Fruit fly (Drosophila melanogaster) whole organism, embryonic: ENCODE results near the gene TwdlX.

ENCODE experiments used
- Abd-B ChIP-seq: fragments of 200-800 bp; sonication (Bioruptor generic); optimal IDR thresholded peaks from 2 replicates; lab custom pipeline; 2018; ENCODE audit warnings: missing biosample characterization, mild to moderate bottlenecking, missing genetic modification characterization, moderate library complexity
- CG11696 ChIP-seq: fragments of 200-800 bp; sonication (Bioruptor generic); IDR thresholded peaks from 2 replicates; pipeline ENCODE4 v1.3.6; 2022; ENCODE audit warnings: missing biosample characterization, missing genetic modification characterization
- CG12744 ChIP-seq: fragments of 200-800 bp; sonication (Bioruptor generic); optimal IDR thresholded peaks from 2 replicates; lab custom pipeline; 2016; ENCODE audit warnings: missing biosample characterization, missing genetic modification characterization
- CG14965 ChIP-seq: fragments of 200-800 bp; sonication (Bioruptor generic); optimal IDR thresholded peaks from 2 replicates; lab custom pipeline; 2016; ENCODE audit warnings: missing biosample characterization, missing genetic modification characterization, borderline replicate concordance
- CG16863 ChIP-seq: fragments of 200-800 bp; sonication (Bioruptor generic); optimal IDR thresholded peaks from 3 replicates; lab custom pipeline; 2016; ENCODE audit warnings: missing biosample characterization, missing genetic modification characterization
- CG2116 ChIP-seq: fragments of 200-800 bp; sonication (Bioruptor generic); optimal IDR thresholded peaks from 3 replicates; lab custom pipeline; 2018; ENCODE audit warnings: missing biosample characterization, mild to moderate bottlenecking, missing genetic modification characterization
- CG2129 ChIP-seq: fragments of 200-800 bp; sonication (Bioruptor generic); IDR thresholded peaks from 2 replicates; pipeline ENCODE4 v1.3.6; 2022; ENCODE audit warnings: missing biosample characterization, missing genetic modification characterization; ENCODE audit not compliant: partially characterized antibody
- CG2199 ChIP-seq: fragments of 200-800 bp; sonication (Bioruptor generic); IDR thresholded peaks from 3 replicates; pipeline ENCODE4 v1.3.6; 2022; ENCODE audit warnings: missing biosample characterization, missing genetic modification characterization
- CG2889 ChIP-seq: fragments of 200-800 bp; sonication (Bioruptor generic); IDR thresholded peaks from 3 replicates; pipeline ENCODE4 v1.3.6; 2022; ENCODE audit warnings: missing biosample characterization, missing genetic modification characterization
- CG3065 ChIP-seq: fragments of 200-800 bp; sonication (Bioruptor generic); optimal IDR thresholded peaks from 2 replicates; lab custom pipeline; 2016; ENCODE audit warnings: missing biosample characterization, missing genetic modification characterization
- CG4282 ChIP-seq: fragments of 200-800 bp; sonication (Bioruptor generic); optimal IDR thresholded peaks from 2 replicates; lab custom pipeline; 2016; ENCODE audit warnings: missing biosample characterization, missing genetic modification characterization
- CG4328 ChIP-seq: fragments of 200-800 bp; sonication (Bioruptor generic); optimal IDR thresholded peaks from 3 replicates; lab custom pipeline; 2017; ENCODE audit warnings: missing biosample characterization, missing genetic modification reagents, missing genetic modification characterization
- CG4404 ChIP-seq: fragments of 200-800 bp; sonication (Bioruptor generic); IDR thresholded peaks from 2 replicates; pipeline ENCODE4 v1.3.6; 2022; ENCODE audit warnings: missing biosample characterization, missing genetic modification characterization
- CG4424 ChIP-seq: fragments of 200-800 bp; sonication (Bioruptor generic); optimal IDR thresholded peaks from 3 replicates; lab custom pipeline; 2016; ENCODE audit warnings: missing biosample characterization, missing genetic modification characterization
- CG4617 ChIP-seq: fragments of 200-800 bp; sonication (Bioruptor generic); optimal IDR thresholded peaks from 3 replicates; lab custom pipeline; 2016; ENCODE audit warnings: missing biosample characterization, missing genetic modification characterization, borderline replicate concordance
- CG4730 ChIP-seq: fragments of 200-800 bp; sonication (Bioruptor generic); IDR thresholded peaks from 2 replicates; pipeline ENCODE4 v1.3.6; 2022; ENCODE audit warnings: missing biosample characterization, missing genetic modification characterization
- CG4854 ChIP-seq: fragments of 200-800 bp; sonication (Bioruptor generic); optimal IDR thresholded peaks from 2 replicates; lab custom pipeline; 2016; ENCODE audit warnings: missing biosample characterization, missing genetic modification characterization, inconsistent platforms
- CG6791 ChIP-seq: fragments of 200-800 bp; sonication (Bioruptor generic); IDR thresholded peaks from 3 replicates; pipeline ENCODE4 v1.3.6; 2022; ENCODE audit warnings: missing biosample characterization, missing genetic modification characterization; ENCODE audit not compliant: partially characterized antibody
- CG7556 ChIP-seq: fragments of 200-800 bp; sonication (Bioruptor generic); optimal IDR thresholded peaks from 2 replicates; lab custom pipeline; 2017; ENCODE audit warnings: missing biosample characterization, mild to moderate bottlenecking, missing genetic modification characterization
- CG7745 ChIP-seq: fragments of 200-800 bp; sonication (Bioruptor generic); optimal IDR thresholded peaks from 2 replicates; lab custom pipeline; 2018; ENCODE audit warnings: missing biosample characterization, mild to moderate bottlenecking, missing genetic modification characterization, moderate library complexity
- CG8359 ChIP-seq: fragments of 200-800 bp; sonication (Bioruptor generic); optimal IDR thresholded peaks from 2 replicates; lab custom pipeline; 2017; ENCODE audit warnings: missing biosample characterization, mild to moderate bottlenecking, missing genetic modification characterization, borderline replicate concordance
- CG8478 ChIP-seq: fragments of >200 bp; optimal IDR thresholded peaks from 2 replicates; lab custom pipeline; 2018
- CG8944 ChIP-seq: fragments of 200-800 bp; sonication (Bioruptor generic); optimal IDR thresholded peaks from 3 replicates; lab custom pipeline; 2016; ENCODE audit warnings: missing biosample characterization, missing genetic modification characterization
- CG9215 ChIP-seq: fragments of 200-800 bp; sonication (Bioruptor generic); IDR thresholded peaks from 2 replicates; pipeline ENCODE4 v1.3.6; 2022; ENCODE audit warnings: missing biosample characterization, missing genetic modification characterization
- Camta ChIP-seq: fragments of 200-800 bp; sonication (Bioruptor generic); optimal IDR thresholded peaks from 2 replicates; lab custom pipeline; 2016; ENCODE audit warnings: missing biosample characterization, missing genetic modification characterization
- Drgx ChIP-seq: fragments of 200-800 bp; sonication (Bioruptor generic); IDR thresholded peaks from 2 replicates; pipeline ENCODE4 v1.3.6; 2022; ENCODE audit warnings: missing biosample characterization, missing genetic modification characterization
- E2f1 ChIP-seq: fragments of 200-800 bp; sonication (Bioruptor generic); IDR thresholded peaks from 2 replicates; pipeline ENCODE4 v1.3.6; 2022; ENCODE audit warnings: missing biosample characterization, missing genetic modification characterization
- Ets97D ChIP-seq: fragments of 200-800 bp; sonication (Bioruptor generic); optimal IDR thresholded peaks from 3 replicates; lab custom pipeline; 2016; ENCODE audit warnings: missing biosample characterization, missing genetic modification characterization
- HHEX ChIP-seq: fragments of 200-800 bp; sonication (Bioruptor generic); optimal IDR thresholded peaks from 3 replicates; lab custom pipeline; 2017; ENCODE audit warnings: missing biosample characterization, mild to moderate bottlenecking, missing genetic modification characterization, missing genetic modification reagents
- HmgZ ChIP-seq: fragments of 200-800 bp; sonication (Bioruptor generic); optimal IDR thresholded peaks from 2 replicates; lab custom pipeline; 2018; ENCODE audit warnings: missing biosample characterization, mild to moderate bottlenecking, missing genetic modification characterization
- Hr51 ChIP-seq, 2 experiments: fragments of 200-800 bp; sonication (Bioruptor generic); optimal IDR thresholded peaks; 2 replicates in 1 of 2; 3 replicates in 1 of 2; lab custom pipeline; 2016 to 2018; ENCODE audit warnings: missing biosample characterization in 2 of 2, missing genetic modification characterization in 2 of 2, mild to moderate bottlenecking in 1 of 2, moderate library complexity in 1 of 2
- Opbp ChIP-seq: fragments of 200-800 bp; sonication (Bioruptor generic); IDR thresholded peaks from 3 replicates; pipeline ENCODE4 v1.3.6; 2022; ENCODE audit warnings: missing biosample characterization, missing genetic modification characterization; ENCODE audit not compliant: partially characterized antibody
- Ptx1 ChIP-seq: fragments of 200-800 bp; sonication (Bioruptor generic); IDR thresholded peaks from 2 replicates; pipeline ENCODE4 v1.3.6; 2022; ENCODE audit warnings: missing biosample characterization, missing genetic modification characterization
- Xrp1 ChIP-seq: fragments of 200-800 bp; sonication (Bioruptor generic); IDR thresholded peaks from 2 replicates; pipeline ENCODE4 v1.3.6; 2022; ENCODE audit warnings: missing biosample characterization, missing genetic modification characterization
- bigmax ChIP-seq: fragments of 200-800 bp; sonication (Bioruptor generic); optimal IDR thresholded peaks from 2 replicates; lab custom pipeline; 2018; ENCODE audit warnings: missing biosample characterization, mild to moderate bottlenecking, missing genetic modification characterization
- dan ChIP-seq: fragments of 200-800 bp; sonication (Bioruptor generic); IDR thresholded peaks from 2 replicates; pipeline ENCODE4 v1.3.6; 2022; ENCODE audit warnings: missing biosample characterization, missing genetic modification characterization
- disco-r ChIP-seq: fragments of 200-800 bp; sonication (Bioruptor generic); optimal IDR thresholded peaks from 2 replicates; lab custom pipeline; 2016; ENCODE audit warnings: missing biosample characterization, missing genetic modification characterization
- eyg ChIP-seq: fragments of 200-800 bp; sonication (Bioruptor generic); optimal IDR thresholded peaks from 3 replicates; lab custom pipeline; 2016; ENCODE audit warnings: missing biosample characterization, missing genetic modification characterization
- fd64A ChIP-seq: fragments of 200-800 bp; sonication (Bioruptor generic); optimal IDR thresholded peaks from 3 replicates; lab custom pipeline; 2018; ENCODE audit warnings: missing biosample characterization, mild to moderate bottlenecking, missing genetic modification characterization
- grau ChIP-seq: fragments of 200-800 bp; optimal IDR thresholded peaks from 3 replicates; lab custom pipeline; 2019; ENCODE audit warnings: missing biosample characterization, mild to moderate bottlenecking, missing genetic modification characterization, moderate library complexity
- hkb ChIP-seq, 2 experiments: fragments of 200-800 bp in 1 of 2; fragments of >200 bp in 1 of 2; sonication (Bioruptor generic) in 1 of 2; IDR thresholded peaks in 1 of 2; optimal IDR thresholded peaks in 1 of 2; 2 replicates each; pipeline versions ENCODE4 v1.3.6 to Lab custom; 2017 to 2022; ENCODE audit warnings: missing biosample characterization in 1 of 2, missing genetic modification characterization in 1 of 2
- klu ChIP-seq: fragments of 200-800 bp; sonication (Bioruptor generic); IDR thresholded peaks from 2 replicates; pipeline ENCODE4 v1.3.6; 2022; ENCODE audit warnings: missing biosample characterization, missing genetic modification characterization
- mirr ChIP-seq: fragments of 200-800 bp; sonication (Bioruptor generic); optimal IDR thresholded peaks from 3 replicates; lab custom pipeline; 2018; ENCODE audit warnings: missing biosample characterization, mild to moderate bottlenecking, missing genetic modification characterization
- p53 ChIP-seq: fragments of 200-800 bp; sonication (Bioruptor generic); optimal IDR thresholded peaks from 2 replicates; lab custom pipeline; 2016; ENCODE audit warnings: missing biosample characterization, missing genetic modification characterization
- pb ChIP-seq: fragments of 200-800 bp; sonication (Bioruptor generic); optimal IDR thresholded peaks from 3 replicates; lab custom pipeline; 2016; ENCODE audit warnings: missing biosample characterization, missing genetic modification characterization
- pzg ChIP-seq: fragments of 200-800 bp; sonication (Bioruptor generic); optimal IDR thresholded peaks from 3 replicates; lab custom pipeline; 2018; ENCODE audit warnings: missing biosample characterization, mild to moderate bottlenecking, missing genetic modification characterization, moderate library complexity
- so ChIP-seq: fragments of 200-800 bp; sonication (Bioruptor generic); IDR thresholded peaks from 3 replicates; pipeline ENCODE4 v1.3.6; 2022; ENCODE audit warnings: missing biosample characterization, missing genetic modification characterization
- sob ChIP-seq: fragments of 200-800 bp; sonication (Bioruptor generic); IDR thresholded peaks from 2 replicates; pipeline ENCODE4 v1.3.6; 2022; ENCODE audit warnings: missing biosample characterization, missing genetic modification characterization
- sqz ChIP-seq: fragments of 200-800 bp; sonication (Bioruptor generic); optimal IDR thresholded peaks from 3 replicates; lab custom pipeline; 2018; ENCODE audit warnings: missing biosample characterization, mild to moderate bottlenecking, missing genetic modification characterization
- unpg ChIP-seq: fragments of 200-800 bp; sonication (Bioruptor generic); optimal IDR thresholded peaks from 3 replicates; lab custom pipeline; 2018; ENCODE audit warnings: missing biosample characterization, mild to moderate bottlenecking, missing genetic modification characterization, moderate library complexity
- zf30C ChIP-seq: fragments of 200-800 bp; sonication (Bioruptor generic); optimal IDR thresholded peaks from 3 replicates; lab custom pipeline; 2018; ENCODE audit warnings: missing biosample characterization, mild to moderate bottlenecking, missing genetic modification characterization

TwdlX gene

dm6 chrX:16695658-16696181 lies 35.2 kb upstream of the TwdlX start, which contains the start of gene CG4678 (continued):
- TF ChIP-seq mirr (GFP tag; lab: Kevin White, UChicago) (no peak), pb (no peak), CG8478 (lab: Kevin White, UChicago) (no peak), CG2199 (GFP tag; lab: Robert Waterston, UW) (peak; percentile 79; the same call in 2 of the 3 replicates), pzg (GFP tag; lab: Kevin White, UChicago) (peak; percentile 64), CG11696 (GFP tag; lab: Robert Waterston, UW) (no peak), CG12744 (no peak), grau (tag; lab: Kevin White, UChicago) (no peak), Hr51 (GFP tag; optimal IDR thresholded peaks at IDR 0.05; lab: Kevin White, UChicago) (peak in 1 of 2 experiments; percentile 12), CG2889 (GFP tag; lab: Robert Waterston, UW) (no peak), CG2116 (GFP tag; lab: Kevin White, UChicago) (no peak), CG8359 (GFP tag; lab: Kevin White, UChicago) (no peak), CG4617 (GFP tag; lab: Kevin White, UChicago) (no peak), Ets97D (peak; percentile 52), HHEX (GFP tag; lab: Kevin White, UChicago) (no peak), p53 (GFP tag; lab: Kevin White, UChicago) (no peak), disco-r (GFP tag; lab: Kevin White, UChicago) (no peak), HmgZ (tag; lab: Kevin White, UChicago) (peak; percentile 20), dan (GFP tag; lab: Robert Waterston, UW) (no peak), Camta (GFP tag; lab: Kevin White, UChicago) (no peak), Opbp (peak; percentile 52; the same call in 2 of the 3 replicates), eyg (GFP tag; lab: Kevin White, UChicago) (no peak), klu (GFP tag; lab: Robert Waterston, UW) (no peak), CG4328 (GFP tag; lab: Kevin White, UChicago) (no peak), zf30C (no peak), unpg (no peak), CG4854 (no peak), Xrp1 (GFP tag; lab: Robert Waterston, UW) (no peak), hkb (optimal IDR thresholded peaks at IDR 0.05; lab: Kevin White, UChicago) (no peak), hkb (GFP tag; IDR thresholded peaks at IDR 0.05; lab: Robert Waterston, UW) (no peak), CG7556 (no peak), CG2129 (GFP tag; lab: Robert Waterston, UW) (no peak), CG4404 (GFP tag; lab: Robert Waterston, UW) (no peak), CG16863 (GFP tag; lab: Kevin White, UChicago) (no peak), Drgx (no peak), Ptx1 (no peak), fd64A (GFP tag; lab: Kevin White, UChicago) (no peak), Abd-B (peak; percentile 44), E2f1 (no peak), sob (no peak), CG8944 (GFP tag; lab: Kevin White, UChicago) (no peak), CG4730 (GFP tag; lab: Robert Waterston, UW) (no peak), so (GFP tag; lab: Robert Waterston, UW) (no peak), CG3065 (no peak), CG9215 (GFP tag; lab: Robert Waterston, UW) (no peak), CG4282 (GFP tag; lab: Kevin White, UChicago) (no peak), CG4424 (GFP tag; lab: Kevin White, UChicago) (no peak), CG14965 (GFP tag; lab: Kevin White, UChicago) (no peak), sqz (GFP tag; lab: Kevin White, UChicago) (no peak), CG7745 (tag; lab: Kevin White, UChicago) (no peak), CG6791 (GFP tag; lab: Robert Waterston, UW) (no peak), bigmax (GFP tag; lab: Kevin White, UChicago) (no peak)
